Worm (Caenorhabditis elegans): Measurements from ENCODE around the gene T05C12.9.

DNA sequence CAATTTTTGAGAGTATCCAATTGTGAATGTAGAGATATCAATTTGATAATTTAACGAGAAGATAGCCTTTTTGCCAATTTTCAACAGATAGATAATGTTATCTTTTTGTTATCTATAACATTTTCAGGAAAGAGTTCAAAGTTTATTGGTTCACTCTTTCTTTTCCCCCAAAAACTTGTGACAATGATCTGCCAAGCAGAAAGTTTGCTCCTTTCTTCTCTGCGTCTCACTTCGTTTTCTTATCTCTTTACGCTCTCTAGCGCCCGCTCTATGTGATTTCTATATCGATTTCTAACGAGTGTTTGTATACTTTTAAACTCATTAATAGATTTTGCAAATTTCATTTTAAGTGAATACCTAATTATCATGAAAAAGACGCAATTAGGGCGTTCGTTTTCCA is 33.4 kb upstream of the T05C12.9 start:
- no peak for TF ChIP-seq pes-1 (GFP tag; IDR thresholded peaks at IDR 0.05)
- TF ChIP-seq hmbx-1 (tag; optimal IDR thresholded peaks at IDR 0.05): no peak
- TF ChIP-seq tbx-11 (GFP tag; IDR thresholded peaks at IDR 0.05): no peak
- TF ChIP-seq ama-1 (optimal IDR thresholded peaks at IDR 0.05): no peak
- no peak for TF ChIP-seq aly-1 (tag; optimal IDR thresholded peaks at IDR 0.05)
- TF ChIP-seq F13C5.2 (tag; optimal IDR thresholded peaks at IDR 0.05): no peak
- no peak for TF ChIP-seq scrt-1 (GFP tag; IDR thresholded peaks at IDR 0.05)
- no peak for TF ChIP-seq flt-1 (GFP tag; IDR thresholded peaks at IDR 0.05)
- TF ChIP-seq tbx-37 (GFP tag; conservative IDR thresholded peaks at IDR 0.05): no peak
- no peak for TF ChIP-seq hnd-1 (tag; optimal IDR thresholded peaks at IDR 0.05)
- no peak for TF ChIP-seq tra-4 (tag; optimal IDR thresholded peaks at IDR 0.05)

All from whole organism, early embryonic.